Worm (Caenorhabditis elegans) whole organism, L1 larva: ENCODE measurements around the gene Y49F6B.20.
A peak's percentile ranks its signal among the peaks of the same experiment; 100 is the strongest.

Source experiments
- fkh-10 ChIP-seq: sonication (generic microtip); optimal IDR thresholded peaks from 2 replicates; lab custom pipeline; 2017; ENCODE audit warnings: missing biosample characterization, missing genetic modification reagents, missing genetic modification characterization
- fos-1 ChIP-seq: fragments of 150-350 bp; optimal IDR thresholded peaks from 2 replicates; lab custom pipeline; 2014; ENCODE audit warnings: missing biosample characterization, missing genetic modification characterization
- hlh-4 ChIP-seq: sonication (generic microtip); optimal IDR thresholded peaks from 2 replicates; lab custom pipeline; 2016; ENCODE audit warnings: mild to moderate bottlenecking, missing genetic modification characterization, missing compliant biosample characterization
- irx-1 ChIP-seq: sonication (generic microtip); optimal IDR thresholded peaks from 2 replicates; lab custom pipeline; 2016; ENCODE audit warnings: missing genetic modification characterization, missing compliant biosample characterization
- jun-1 ChIP-seq: fragments of 150-350 bp; optimal IDR thresholded peaks from 2 replicates; lab custom pipeline; 2014; ENCODE audit warnings: missing biosample characterization, missing genetic modification reagents, missing genetic modification characterization
- lsy-2 ChIP-seq, 2 experiments: fragments of 150-350 bp; optimal IDR thresholded peaks; 2 replicates each; lab custom pipeline; 2014; ENCODE audit warnings: missing biosample characterization in 2 of 2, missing genetic modification characterization in 2 of 2
- nhr-77 ChIP-seq: fragments of 150-350 bp; optimal IDR thresholded peaks from 2 replicates; lab custom pipeline; 2014; ENCODE audit warnings: missing biosample characterization, missing genetic modification characterization
- pax-3 ChIP-seq: fragments of 200-800 bp; sonication (Bioruptor generic); optimal IDR thresholded peaks from 2 replicates; lab custom pipeline; 2018; ENCODE audit warnings: mild to moderate bottlenecking, missing genetic modification characterization, moderate library complexity, missing compliant biosample characterization
- pqm-1 ChIP-seq: sonication (generic microtip); optimal IDR thresholded peaks from 3 replicates; lab custom pipeline; 2017; ENCODE audit warnings: missing biosample characterization, missing genetic modification characterization
- sptf-1 ChIP-seq: fragments of 150-350 bp; optimal IDR thresholded peaks from 2 replicates; lab custom pipeline; 2014; ENCODE audit warnings: missing biosample characterization, missing genetic modification characterization

ce11 chrII:3439244-3439698 is 31.2 kb downstream of the Y49F6B.20 start:
- TF ChIP-seq sptf-1 (tag; lab: Kevin White, UChicago) (no peak), pqm-1 (tag; lab: Kevin White, UChicago) (peak; percentile 43), irx-1 (tag; lab: Kevin White, UChicago) (no peak), lsy-2 (tag; optimal IDR thresholded peaks at IDR 0.05; lab: Kevin White, UChicago) (no peak), pax-3 (tag; lab: Kevin White, UChicago) (no peak), fkh-10 (GFP tag; lab: Kevin White, UChicago) (no peak), nhr-77 (tag; lab: Kevin White, UChicago) (no peak), jun-1 (tag; lab: Kevin White, UChicago) (peak; percentile 6), fos-1 (no peak), hlh-4 (tag; lab: Kevin White, UChicago) (no peak)
